Worm (Caenorhabditis elegans): ENCODE measurements around the gene T05H4.4.

- TF ChIP-seq tlf-1 (GFP tag; optimal IDR thresholded peaks at IDR 0.05) (no peak), snpc-1.1 (tag; optimal IDR thresholded peaks at IDR 0.05; ENCODE audit: insufficient read depth) (no peak), mxl-1 (tag; optimal IDR thresholded peaks at IDR 0.05) (no peak)
Measured at ce11 chrV:6458302-6458998, 19.7 kb downstream of the T05H4.4 start.

Measured in whole organism, young adult.